Worm (Caenorhabditis elegans) whole organism, mixed stage, embryonic: ENCODE data around the gene Y61B8B.3.

ENCODE experiments used
- M03D4.4 ChIP-seq: sonication (generic microtip); optimal IDR thresholded peaks from 2 replicates; lab custom pipeline; 2017; ENCODE audit warnings: mild to moderate bottlenecking, missing genetic modification characterization, missing compliant biosample characterization
- bed-3 ChIP-seq: fragments of 200-800 bp; sonication (Bioruptor generic); optimal IDR thresholded peaks from 3 replicates; lab custom pipeline; 2018; ENCODE audit warnings: mild to moderate bottlenecking, missing genetic modification characterization, moderate library complexity, missing compliant biosample characterization
- blmp-1 ChIP-seq: fragments of 150-350 bp; optimal IDR thresholded peaks from 2 replicates; lab custom pipeline; 2014; ENCODE audit warnings: missing biosample characterization, missing genetic modification characterization
- ceh-39 ChIP-seq: fragments of 150-350 bp; optimal IDR thresholded peaks from 2 replicates; lab custom pipeline; 2014; ENCODE audit warnings: missing biosample characterization, missing genetic modification characterization
- ceh-43 ChIP-seq: fragments of 200-800 bp; sonication (Bioruptor generic); optimal IDR thresholded peaks from 2 replicates; lab custom pipeline; 2018; ENCODE audit warnings: mild to moderate bottlenecking, missing genetic modification characterization, moderate library complexity, missing compliant biosample characterization
- ceh-83 ChIP-seq: fragments of 200-800 bp; sonication (Bioruptor generic); optimal IDR thresholded peaks from 2 replicates; lab custom pipeline; 2018; ENCODE audit warnings: mild to moderate bottlenecking, missing genetic modification characterization, missing compliant biosample characterization
- ces-1 ChIP-seq: fragments of 150-350 bp; optimal IDR thresholded peaks from 2 replicates; lab custom pipeline; 2014; ENCODE audit warnings: missing biosample characterization, missing genetic modification reagents, missing genetic modification characterization
- cnd-1 ChIP-seq: fragments of 200-800 bp; sonication (Bioruptor generic); optimal IDR thresholded peaks from 2 replicates; lab custom pipeline; 2018; ENCODE audit warnings: mild to moderate bottlenecking, missing genetic modification characterization, missing compliant biosample characterization
- drap-1 ChIP-seq: fragments of 200-800 bp; sonication (Bioruptor generic); optimal IDR thresholded peaks from 3 replicates; lab custom pipeline; 2018; ENCODE audit warnings: mild to moderate bottlenecking, missing genetic modification characterization, missing compliant biosample characterization
- elt-1 ChIP-seq: sonication (generic microtip); optimal IDR thresholded peaks from 2 replicates; lab custom pipeline; 2017; ENCODE audit warnings: missing genetic modification characterization, mild to moderate bottlenecking, missing compliant biosample characterization, antibody characterized with exemption, moderate library complexity, borderline replicate concordance; ENCODE audit not compliant: insufficient read depth
- elt-3 ChIP-seq: fragments of 150-350 bp; optimal IDR thresholded peaks from 2 replicates; lab custom pipeline; 2014; ENCODE audit warnings: missing biosample characterization, missing genetic modification characterization
- flh-1 ChIP-seq: fragments of 200-800 bp; sonication (Bioruptor generic); optimal IDR thresholded peaks from 2 replicates; lab custom pipeline; 2018; ENCODE audit warnings: mild to moderate bottlenecking, missing genetic modification characterization, moderate library complexity, missing compliant biosample characterization
- ham-2 ChIP-seq: fragments of 200-800 bp; sonication (Bioruptor generic); optimal IDR thresholded peaks from 2 replicates; lab custom pipeline; 2018; ENCODE audit warnings: mild to moderate bottlenecking, missing genetic modification characterization, missing compliant biosample characterization
- hlh-1 ChIP-seq: fragments of 150-350 bp; optimal IDR thresholded peaks from 2 replicates; lab custom pipeline; 2014; ENCODE audit warnings: missing biosample characterization, missing genetic modification reagents, missing genetic modification characterization
- lin-13 ChIP-seq: fragments of 150-350 bp; optimal IDR thresholded peaks from 2 replicates; lab custom pipeline; 2014; ENCODE audit warnings: missing biosample characterization, missing genetic modification characterization
- lin-32 ChIP-seq: fragments of 200-800 bp; sonication (Bioruptor generic); optimal IDR thresholded peaks from 2 replicates; lab custom pipeline; 2018; ENCODE audit warnings: mild to moderate bottlenecking, missing genetic modification characterization, missing compliant biosample characterization
- lsy-2 ChIP-seq: fragments of 150-350 bp; optimal IDR thresholded peaks from 2 replicates; lab custom pipeline; 2014; ENCODE audit warnings: missing biosample characterization, missing genetic modification characterization
- mab-5 ChIP-seq: fragments of 150-350 bp; optimal IDR thresholded peaks from 2 replicates; lab custom pipeline; 2014; ENCODE audit warnings: missing biosample characterization, missing genetic modification characterization
- mep-1 ChIP-seq: fragments of 150-350 bp; optimal IDR thresholded peaks from 2 replicates; lab custom pipeline; 2017; ENCODE audit warnings: missing biosample characterization, missing genetic modification reagents, missing genetic modification characterization, inconsistent platforms
- mls-2 ChIP-seq: sonication (generic microtip); optimal IDR thresholded peaks from 2 replicates; lab custom pipeline; 2016; ENCODE audit warnings: mild to moderate bottlenecking, missing genetic modification characterization, moderate library complexity, missing compliant biosample characterization
- nhr-12 ChIP-seq: fragments of 150-350 bp; optimal IDR thresholded peaks from 2 replicates; lab custom pipeline; 2014; ENCODE audit warnings: missing biosample characterization, missing genetic modification characterization
- nhr-2 ChIP-seq: fragments of 150-350 bp; optimal IDR thresholded peaks from 2 replicates; lab custom pipeline; 2014; ENCODE audit warnings: missing biosample characterization, missing genetic modification characterization
- nhr-76 ChIP-seq: sonication (generic microtip); optimal IDR thresholded peaks from 2 replicates; lab custom pipeline; 2017; ENCODE audit warnings: missing biosample characterization, missing genetic modification characterization
- pha-4 ChIP-seq: fragments of 150-350 bp; optimal IDR thresholded peaks from 2 replicates; lab custom pipeline; 2018; ENCODE audit warnings: missing biosample characterization, missing genetic modification reagents, missing genetic modification characterization
- sem-2 ChIP-seq: fragments of 200-800 bp; sonication (Bioruptor generic); optimal IDR thresholded peaks from 2 replicates; lab custom pipeline; 2018; ENCODE audit warnings: mild to moderate bottlenecking, missing genetic modification characterization, missing compliant biosample characterization
- snpc-4 ChIP-seq: fragments of 150-350 bp; optimal IDR thresholded peaks from 2 replicates; lab custom pipeline; 2014; ENCODE audit warnings: missing biosample characterization, missing genetic modification characterization
- sptf-1 ChIP-seq: sonication (generic microtip); optimal IDR thresholded peaks from 2 replicates; lab custom pipeline; 2017; ENCODE audit warnings: mild to moderate bottlenecking, missing genetic modification characterization, moderate library complexity, missing compliant biosample characterization
- tbx-8 ChIP-seq: fragments of 200-800 bp; sonication (Bioruptor generic); optimal IDR thresholded peaks from 2 replicates; lab custom pipeline; 2018; ENCODE audit warnings: mild to moderate bottlenecking, missing genetic modification characterization, moderate library complexity, missing compliant biosample characterization
- unc-120 ChIP-seq: sonication (generic microtip); optimal IDR thresholded peaks from 2 replicates; lab custom pipeline; 2017; ENCODE audit warnings: missing genetic modification characterization, missing compliant biosample characterization; ENCODE audit not compliant: poor library complexity, severe bottlenecking
- unc-39 ChIP-seq: fragments of 150-350 bp; optimal IDR thresholded peaks from 2 replicates; lab custom pipeline; 2014; ENCODE audit warnings: missing biosample characterization, missing genetic modification characterization
- unc-62 ChIP-seq: fragments of 150-350 bp; optimal IDR thresholded peaks from 2 replicates; lab custom pipeline; 2014; ENCODE audit warnings: missing biosample characterization, missing genetic modification reagents, missing genetic modification characterization
- zip-8 ChIP-seq: fragments of 150-350 bp; optimal IDR thresholded peaks from 2 replicates; lab custom pipeline; 2014; ENCODE audit warnings: missing biosample characterization, missing genetic modification characterization
- ztf-11 ChIP-seq: fragments of 150-350 bp; optimal IDR thresholded peaks from 2 replicates; lab custom pipeline; 2014; ENCODE audit warnings: missing biosample characterization, missing genetic modification characterization

Gene Y61B8B.3

ce11 chrV:17312386-17312785, at the start of gene Y61B8B.3:
Gene Y61B8B.3 (minus strand): TSS chrV:17312486.
- no peak for TF ChIP-seq nhr-12 (tag; lab: Kevin White, UChicago)
- no peak for TF ChIP-seq sptf-1 (tag; lab: Kevin White, UChicago)
- TF ChIP-seq blmp-1 (tag; lab: Kevin White, UChicago), result no peak
- TF ChIP-seq snpc-4, result no peak
- TF ChIP-seq lin-13 (tag; lab: Kevin White, UChicago), result no peak

ce11 chrV:17352827-17353373, 40.6 kb upstream of the Y61B8B.3 start, which contains the start of the genes fbxa-134 and F47H4.2:
Gene fbxa-134 (minus strand): TSS chrV:17352870.
Gene F47H4.2 (plus strand): TSS chrV:17353323.
- TF ChIP-seq mab-5 (tag; lab: Kevin White, UChicago) (no peak), drap-1 (GFP tag; lab: Kevin White, UChicago) (no peak), blmp-1 (tag; lab: Kevin White, UChicago) (no peak), lin-32 (GFP tag; lab: Kevin White, UChicago) (no peak), zip-8 (tag; lab: Kevin White, UChicago) (no peak), nhr-76 (tag; lab: Kevin White, UChicago) (no peak), bed-3 (GFP tag; lab: Kevin White, UChicago) (no peak), pha-4 (no peak), tbx-8 (GFP tag; lab: Kevin White, UChicago) (no peak), lsy-2 (no peak), elt-3 (tag; lab: Kevin White, UChicago) (no peak), ztf-11 (no peak), sem-2 (GFP tag; lab: Kevin White, UChicago) (no peak), unc-62 (GFP tag; lab: Kevin White, UChicago) (no peak), mep-1 (no peak), nhr-2 (tag; lab: Kevin White, UChicago) (no peak), ces-1 (GFP tag; lab: Kevin White, UChicago) (no peak), ceh-43 (GFP tag; lab: Kevin White, UChicago) (no peak)

- TF ChIP-seq ztf-11 (no peak), nhr-12 (tag; lab: Kevin White, UChicago) (no peak), mep-1 (no peak), drap-1 (GFP tag; lab: Kevin White, UChicago) (no peak), hlh-1 (tag; lab: Kevin White, UChicago) (no peak), unc-120 (tag; lab: Kevin White, UChicago) (no peak), nhr-2 (tag; lab: Kevin White, UChicago) (no peak), pha-4 (no peak), ces-1 (GFP tag; lab: Kevin White, UChicago) (no peak), nhr-76 (tag; lab: Kevin White, UChicago) (no peak), lsy-2 (no peak), mab-5 (tag; lab: Kevin White, UChicago) (no peak), flh-1 (no peak), elt-3 (tag; lab: Kevin White, UChicago) (no peak), mls-2 (tag; lab: Kevin White, UChicago) (no peak), ceh-83 (no peak), unc-39 (tag; lab: Kevin White, UChicago) (no peak)
Observed at ce11 chrV:17350093-17350492, 37.8 kb upstream of the Y61B8B.3 start, which contains the start of gene lsy-27. Gene lsy-27 (minus strand): TSS chrV:17350193.

DNA sequence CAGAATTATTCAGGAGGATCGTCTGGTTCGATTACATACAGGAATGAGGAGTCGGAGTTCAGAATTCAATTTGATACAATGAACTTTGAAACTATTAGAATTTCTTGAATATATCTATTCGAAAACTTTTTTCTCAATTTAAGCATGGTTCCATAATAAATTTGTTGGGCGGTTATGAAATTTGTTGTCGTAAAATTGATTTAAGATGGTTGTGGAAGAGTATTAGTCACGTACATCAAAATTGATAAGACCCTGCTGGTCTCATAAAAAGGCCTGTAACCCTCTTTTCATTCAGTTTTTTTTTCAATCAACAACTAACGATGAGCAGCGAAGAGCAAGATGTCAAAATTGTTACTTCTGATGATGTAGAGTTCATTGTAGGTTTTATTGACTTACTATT, 35.3 kb upstream of the Y61B8B.3 start, which contains the start of gene skr-5:
TSS of gene skr-5 (plus strand) at position 301 of the 400 bp plus-strand sequence.
- no peak for TF ChIP-seq lsy-2
- no peak for TF ChIP-seq nhr-2 (tag; lab: Kevin White, UChicago)
- TF ChIP-seq tbx-8 (GFP tag; lab: Kevin White, UChicago), result no peak
- TF ChIP-seq M03D4.4 (tag; lab: Kevin White, UChicago), result no peak
- no peak for TF ChIP-seq ceh-83
- no peak for TF ChIP-seq sptf-1 (tag; lab: Kevin White, UChicago)
- TF ChIP-seq unc-39 (tag; lab: Kevin White, UChicago), result no peak
- TF ChIP-seq mls-2 (tag; lab: Kevin White, UChicago), result no peak
- no peak for TF ChIP-seq zip-8 (tag; lab: Kevin White, UChicago)

ce11 chrV:17344876-17345275, 32.6 kb upstream of the Y61B8B.3 start, which contains the start of the genes fbxa-188 and fbxa-189:
Gene fbxa-188 (minus strand): TSS chrV:17344926.
Gene fbxa-189 (plus strand): TSS chrV:17345214.
- TF ChIP-seq mls-2 (tag; lab: Kevin White, UChicago) (no peak), drap-1 (GFP tag; lab: Kevin White, UChicago) (no peak), nhr-2 (tag; lab: Kevin White, UChicago) (no peak), ceh-39 (tag; lab: Kevin White, UChicago) (no peak), elt-1 (tag; lab: Kevin White, UChicago) (no peak), lin-13 (tag; lab: Kevin White, UChicago) (no peak), tbx-8 (GFP tag; lab: Kevin White, UChicago) (no peak), ham-2 (GFP tag; lab: Kevin White, UChicago) (no peak), lsy-2 (no peak), unc-62 (GFP tag; lab: Kevin White, UChicago) (no peak), hlh-1 (tag; lab: Kevin White, UChicago) (no peak), ceh-43 (GFP tag; lab: Kevin White, UChicago) (no peak), blmp-1 (tag; lab: Kevin White, UChicago) (no peak), cnd-1 (tag; lab: Kevin White, UChicago) (no peak)
